Worm (Caenorhabditis elegans) whole organism, midembryonic: ENCODE data around the gene F52G3.5.

Source experiments
- T22C8.4 ChIP-seq: fragments of 200-800 bp; sonication (Bioruptor generic); IDR thresholded peaks from 2 replicates; pipeline ENCODE4 v1.3.6; 2022; ENCODE audit warnings: missing genetic modification characterization, missing compliant biosample characterization
- cog-1 ChIP-seq: sonication (generic microtip); optimal IDR thresholded peaks from 2 replicates; lab custom pipeline; 2016; ENCODE audit warnings: missing genetic modification characterization, missing compliant biosample characterization
- flt-1 ChIP-seq: fragments of 200-800 bp; sonication (Bioruptor generic); IDR thresholded peaks from 2 replicates; pipeline ENCODE4 v1.3.6; 2022; ENCODE audit warnings: missing genetic modification characterization, missing compliant biosample characterization
- klf-2 ChIP-seq: fragments of 200-800 bp; sonication (Bioruptor generic); conservative IDR thresholded peaks from 2 replicates; pipeline ENCODE4 v1.3.6; 2022; ENCODE audit warnings: missing genetic modification reagents, missing genetic modification characterization, missing compliant biosample characterization
- med-1 ChIP-seq: sonication (generic microtip); optimal IDR thresholded peaks from 2 replicates; lab custom pipeline; 2017; ENCODE audit warnings: missing genetic modification characterization, mild to moderate bottlenecking, missing compliant biosample characterization, antibody characterized with exemption, missing genetic modification reagents; ENCODE audit not compliant: insufficient read depth
- ref-1 ChIP-seq: fragments of 200-800 bp; sonication (Bioruptor generic); conservative IDR thresholded peaks from 2 replicates; pipeline ENCODE4 v1.3.6; 2022; ENCODE audit warnings: missing genetic modification reagents, missing genetic modification characterization, missing compliant biosample characterization
- tab-1 ChIP-seq: fragments of 200-800 bp; sonication (Bioruptor generic); IDR thresholded peaks from 2 replicates; pipeline ENCODE4 v1.3.6; 2022; ENCODE audit warnings: missing genetic modification characterization, missing compliant biosample characterization
- ztf-23 ChIP-seq: fragments of 200-800 bp; sonication (Bioruptor generic); IDR thresholded peaks from 2 replicates; pipeline ENCODE4 v1.3.6; 2022; ENCODE audit warnings: missing genetic modification reagents, missing genetic modification characterization, missing compliant biosample characterization
- ztf-29 ChIP-seq: fragments of 200-800 bp; sonication (Bioruptor generic); IDR thresholded peaks from 2 replicates; pipeline ENCODE4 v1.3.6; 2022; ENCODE audit warnings: missing genetic modification reagents, missing genetic modification characterization, missing compliant biosample characterization

ce11 chrX:17020858-17021257, 44.9 kb upstream of the F52G3.5 start, which contains the start of gene F35B3.4:
- TF ChIP-seq tab-1 (GFP tag; lab: Robert Waterston, UW) (no peak), ztf-29 (no peak), flt-1 (GFP tag; lab: Robert Waterston, UW) (no peak), med-1 (no peak), cog-1 (no peak), klf-2 (GFP tag; lab: Robert Waterston, UW) (no peak), ztf-23 (GFP tag; lab: Robert Waterston, UW) (no peak), T22C8.4 (no peak), ref-1 (GFP tag; lab: Robert Waterston, UW) (no peak)
